Fruit fly (Drosophila melanogaster) whole organism, embryonic: ENCODE results near the gene CG13454.
A peak's percentile ranks its signal among the peaks of the same experiment; 100 is the strongest.

Experiments used
- Bteb2 ChIP-seq: fragments of 200-800 bp; sonication (Bioruptor generic); optimal IDR thresholded peaks from 2 replicates; lab custom pipeline; 2016; ENCODE audit warnings: missing biosample characterization, missing genetic modification characterization
- CG10431 ChIP-seq: fragments of 200-800 bp; sonication (Bioruptor generic); optimal IDR thresholded peaks from 3 replicates; lab custom pipeline; 2018; ENCODE audit warnings: missing biosample characterization, mild to moderate bottlenecking, missing genetic modification characterization
- CG10654 ChIP-seq: fragments of 200-800 bp; sonication (Bioruptor generic); optimal IDR thresholded peaks from 2 replicates; lab custom pipeline; 2016; ENCODE audit warnings: missing biosample characterization, missing genetic modification characterization
- CG11085 ChIP-seq: fragments of 200-800 bp; sonication (Bioruptor generic); IDR thresholded peaks from 2 replicates; pipeline ENCODE4 v1.3.6; 2022; ENCODE audit warnings: missing biosample characterization, missing genetic modification characterization
- CG14667 ChIP-seq: fragments of 200-800 bp; sonication (Bioruptor generic); IDR thresholded peaks from 2 replicates; pipeline ENCODE4 v1.3.6; 2022; ENCODE audit warnings: missing biosample characterization, missing genetic modification characterization
- CG14965 ChIP-seq: fragments of 200-800 bp; sonication (Bioruptor generic); optimal IDR thresholded peaks from 2 replicates; lab custom pipeline; 2016; ENCODE audit warnings: missing biosample characterization, missing genetic modification characterization, borderline replicate concordance
- CG15269 ChIP-seq: fragments of 200-800 bp; sonication (Bioruptor generic); optimal IDR thresholded peaks from 2 replicates; lab custom pipeline; 2018; ENCODE audit warnings: missing biosample characterization, mild to moderate bottlenecking, missing genetic modification characterization, moderate library complexity
- CG1529 ChIP-seq: fragments of 200-800 bp; sonication (Bioruptor generic); optimal IDR thresholded peaks from 3 replicates; lab custom pipeline; 2018; ENCODE audit warnings: missing biosample characterization, missing genetic modification characterization
- CG17186 ChIP-seq: fragments of 200-800 bp; sonication (Bioruptor generic); optimal IDR thresholded peaks from 3 replicates; lab custom pipeline; 2017; ENCODE audit warnings: missing biosample characterization, missing genetic modification reagents, missing genetic modification characterization
- CG17359 ChIP-seq: fragments of 200-800 bp; sonication (Bioruptor generic); optimal IDR thresholded peaks from 3 replicates; lab custom pipeline; 2018; ENCODE audit warnings: missing biosample characterization, mild to moderate bottlenecking, missing genetic modification characterization, moderate library complexity
- CG17568 ChIP-seq: fragments of 200-800 bp; sonication (Bioruptor generic); optimal IDR thresholded peaks from 2 replicates; lab custom pipeline; 2018; ENCODE audit warnings: missing biosample characterization, mild to moderate bottlenecking, missing genetic modification characterization, moderate library complexity
- CG17802 ChIP-seq: fragments of 200-800 bp; sonication (Bioruptor generic); optimal IDR thresholded peaks from 2 replicates; lab custom pipeline; 2018; ENCODE audit warnings: missing biosample characterization, mild to moderate bottlenecking, missing genetic modification characterization, moderate library complexity
- CG18011 ChIP-seq: fragments of 200-800 bp; sonication (Bioruptor generic); optimal IDR thresholded peaks from 2 replicates; lab custom pipeline; 2017; ENCODE audit warnings: missing biosample characterization, missing genetic modification characterization, mild to moderate bottlenecking, moderate library complexity, missing genotype
- CG2889 ChIP-seq: fragments of 200-800 bp; sonication (Bioruptor generic); IDR thresholded peaks from 3 replicates; pipeline ENCODE4 v1.3.6; 2022; ENCODE audit warnings: missing biosample characterization, missing genetic modification characterization
- CG31224 ChIP-seq: fragments of 200-800 bp; sonication (Bioruptor generic); IDR thresholded peaks from 2 replicates; pipeline ENCODE4 v1.3.6; 2022; ENCODE audit warnings: missing biosample characterization, missing genetic modification characterization
- CG3163 ChIP-seq: fragments of 200-800 bp; sonication (Bioruptor generic); optimal IDR thresholded peaks from 3 replicates; lab custom pipeline; 2016; ENCODE audit warnings: missing biosample characterization, missing genetic modification characterization
- CG3847 ChIP-seq: fragments of 200-800 bp; sonication (Bioruptor generic); IDR thresholded peaks from 2 replicates; pipeline ENCODE4 v1.3.6; 2022; ENCODE audit warnings: missing biosample characterization, missing genetic modification characterization
- CG42726 ChIP-seq: fragments of 200-800 bp; sonication (Bioruptor generic); IDR thresholded peaks from 2 replicates; pipeline ENCODE4 v1.3.6; 2022; ENCODE audit warnings: missing biosample characterization, missing genetic modification characterization; ENCODE audit not compliant: partially characterized antibody
- CG6854 ChIP-seq: fragments of 200-800 bp; sonication (Bioruptor generic); optimal IDR thresholded peaks from 3 replicates; lab custom pipeline; 2017; ENCODE audit warnings: missing biosample characterization, mild to moderate bottlenecking, missing genetic modification characterization
- CG8281 ChIP-seq: fragments of 200-800 bp; sonication (Bioruptor generic); optimal IDR thresholded peaks from 2 replicates; lab custom pipeline; 2018; ENCODE audit warnings: missing biosample characterization, mild to moderate bottlenecking, missing genetic modification characterization, moderate library complexity
- CG8924 ChIP-seq: fragments of 200-800 bp; optimal IDR thresholded peaks from 3 replicates; lab custom pipeline; 2019; ENCODE audit warnings: missing biosample characterization, mild to moderate bottlenecking, missing genetic modification characterization, moderate library complexity
- CoRest ChIP-seq: fragments of 200-800 bp; sonication (Bioruptor generic); optimal IDR thresholded peaks from 3 replicates; lab custom pipeline; 2018; ENCODE audit warnings: missing biosample characterization, mild to moderate bottlenecking, missing genetic modification characterization, moderate library complexity
- Gsc ChIP-seq: fragments of 200-800 bp; sonication (Bioruptor generic); IDR thresholded peaks from 2 replicates; pipeline ENCODE4 v1.3.6; 2022; ENCODE audit warnings: missing biosample characterization, missing genetic modification characterization
- HLH4C ChIP-seq: fragments of 200-800 bp; sonication (Bioruptor generic); IDR thresholded peaks from 3 replicates; pipeline ENCODE4 v1.3.6; 2022; ENCODE audit warnings: missing biosample characterization, missing genetic modification characterization; ENCODE audit not compliant: partially characterized antibody
- MTF-1 ChIP-seq: fragments of 200-800 bp; sonication (Bioruptor generic); optimal IDR thresholded peaks from 2 replicates; lab custom pipeline; 2018; ENCODE audit warnings: missing biosample characterization, mild to moderate bottlenecking, missing genetic modification characterization, borderline replicate concordance
- NC2α ChIP-seq: fragments of 200-800 bp; sonication (Bioruptor generic); optimal IDR thresholded peaks from 2 replicates; lab custom pipeline; 2016; ENCODE audit warnings: missing biosample characterization, missing genetic modification characterization
- NK7.1 ChIP-seq: fragments of 200-800 bp; sonication (Bioruptor generic); optimal IDR thresholded peaks from 3 replicates; lab custom pipeline; 2016; ENCODE audit warnings: missing biosample characterization, missing genetic modification characterization
- Neu2 ChIP-seq: fragments of 200-800 bp; sonication (Bioruptor generic); optimal IDR thresholded peaks from 3 replicates; lab custom pipeline; 2016; ENCODE audit warnings: missing biosample characterization, missing genetic modification characterization, borderline replicate concordance
- Ssrp ChIP-seq: fragments of 200-800 bp; sonication (Bioruptor generic); optimal IDR thresholded peaks from 2 replicates; lab custom pipeline; 2018; ENCODE audit warnings: missing biosample characterization, mild to moderate bottlenecking, missing genetic modification characterization, moderate library complexity
- Taf1 ChIP-seq: fragments of 200-800 bp; sonication (Bioruptor generic); IDR thresholded peaks from 2 replicates; pipeline ENCODE4 v1.3.6; 2022; ENCODE audit warnings: missing biosample characterization, missing genetic modification characterization
- YL-1 ChIP-seq: fragments of 200-800 bp; sonication (Bioruptor generic); optimal IDR thresholded peaks from 3 replicates; lab custom pipeline; 2017; ENCODE audit warnings: missing biosample characterization, mild to moderate bottlenecking, missing genetic modification characterization
- ase ChIP-seq: fragments of 200-800 bp; sonication (Bioruptor generic); IDR thresholded peaks from 3 replicates; pipeline ENCODE4 v1.3.6; 2022; ENCODE audit warnings: missing biosample characterization, missing genetic modification characterization
- grau ChIP-seq: fragments of 200-800 bp; optimal IDR thresholded peaks from 3 replicates; lab custom pipeline; 2019; ENCODE audit warnings: missing biosample characterization, mild to moderate bottlenecking, missing genetic modification characterization, moderate library complexity
- gro ChIP-seq: fragments of 200-800 bp; sonication (Bioruptor generic); optimal IDR thresholded peaks from 2 replicates; lab custom pipeline; 2016; ENCODE audit warnings: missing biosample characterization, missing genetic modification characterization
- hbn ChIP-seq: fragments of 200-800 bp; sonication (Bioruptor generic); IDR thresholded peaks from 2 replicates; pipeline ENCODE4 v1.3.6; 2022; ENCODE audit warnings: missing biosample characterization, missing genetic modification characterization; ENCODE audit not compliant: partially characterized antibody
- her ChIP-seq: fragments of 200-800 bp; sonication (Bioruptor generic); optimal IDR thresholded peaks from 2 replicates; lab custom pipeline; 2016; ENCODE audit warnings: missing biosample characterization, missing genetic modification characterization
- jing ChIP-seq: fragments of 200-800 bp; sonication (Bioruptor generic); optimal IDR thresholded peaks from 2 replicates; lab custom pipeline; 2018; ENCODE audit warnings: missing biosample characterization, mild to moderate bottlenecking, missing genetic modification characterization
- kay ChIP-seq: fragments of 200-800 bp; sonication (Bioruptor generic); optimal IDR thresholded peaks from 2 replicates; lab custom pipeline; 2016; ENCODE audit warnings: missing biosample characterization, missing genetic modification characterization
- lab ChIP-seq: fragments of 200-800 bp; sonication (Bioruptor generic); optimal IDR thresholded peaks from 3 replicates; lab custom pipeline; 2017; ENCODE audit warnings: missing biosample characterization, missing genetic modification characterization, mild to moderate bottlenecking, moderate library complexity, missing genetic modification reagents
- lmd ChIP-seq: fragments of 200-800 bp; sonication (Bioruptor generic); IDR thresholded peaks from 2 replicates; pipeline ENCODE4 v1.3.6; 2022; ENCODE audit warnings: missing biosample characterization, missing genetic modification characterization
- pita ChIP-seq: fragments of 200-800 bp; sonication (Bioruptor generic); optimal IDR thresholded peaks from 2 replicates; lab custom pipeline; 2017; ENCODE audit warnings: missing biosample characterization, mild to moderate bottlenecking, missing genetic modification characterization
- sd ChIP-seq: fragments of 200-800 bp; sonication (Bioruptor generic); optimal IDR thresholded peaks from 3 replicates; lab custom pipeline; 2018; ENCODE audit warnings: missing biosample characterization, mild to moderate bottlenecking, missing genetic modification characterization, moderate library complexity
- sima ChIP-seq: fragments of 200-800 bp; sonication (Bioruptor generic); optimal IDR thresholded peaks from 2 replicates; lab custom pipeline; 2016; ENCODE audit warnings: missing biosample characterization, missing genetic modification characterization
- stc ChIP-seq: fragments of 200-800 bp; sonication (Bioruptor generic); IDR thresholded peaks from 2 replicates; pipeline ENCODE4 v1.3.6; 2022; ENCODE audit warnings: missing biosample characterization, missing genetic modification characterization
- tll ChIP-seq, 2 experiments: fragments of 200-800 bp in 1 of 2; fragments of >200 bp in 1 of 2; sonication (Bioruptor generic) in 1 of 2; optimal IDR thresholded peaks; 2 replicates each; lab custom pipeline; 2017 to 2019; ENCODE audit warnings: missing biosample characterization in 2 of 2, missing genetic modification characterization in 2 of 2, mild to moderate bottlenecking in 1 of 2, moderate library complexity in 1 of 2
- vnd ChIP-seq: fragments of 200-800 bp; sonication (Bioruptor generic); IDR thresholded peaks from 3 replicates; pipeline ENCODE4 v1.3.6; 2022; ENCODE audit warnings: missing biosample characterization, missing genetic modification characterization; ENCODE audit not compliant: partially characterized antibody
- vvl ChIP-seq: fragments of 200-800 bp; sonication (Bioruptor generic); IDR thresholded peaks from 2 replicates; pipeline ENCODE4 v1.3.6; 2022; ENCODE audit warnings: missing biosample characterization, missing genetic modification characterization
- z ChIP-seq: fragments of 200-800 bp; sonication (Bioruptor generic); IDR thresholded peaks from 3 replicates; pipeline ENCODE4 v1.3.6; 2022; ENCODE audit warnings: missing biosample characterization, missing genetic modification characterization
- zf30C ChIP-seq: fragments of 200-800 bp; sonication (Bioruptor generic); optimal IDR thresholded peaks from 3 replicates; lab custom pipeline; 2018; ENCODE audit warnings: missing biosample characterization, mild to moderate bottlenecking, missing genetic modification characterization
- zfh1 ChIP-seq: fragments of 200-800 bp; sonication (Bioruptor generic); IDR thresholded peaks from 3 replicates; pipeline ENCODE4 v1.3.6; 2022; ENCODE audit warnings: missing biosample characterization, missing genetic modification characterization

Gene CG13454

DNA sequence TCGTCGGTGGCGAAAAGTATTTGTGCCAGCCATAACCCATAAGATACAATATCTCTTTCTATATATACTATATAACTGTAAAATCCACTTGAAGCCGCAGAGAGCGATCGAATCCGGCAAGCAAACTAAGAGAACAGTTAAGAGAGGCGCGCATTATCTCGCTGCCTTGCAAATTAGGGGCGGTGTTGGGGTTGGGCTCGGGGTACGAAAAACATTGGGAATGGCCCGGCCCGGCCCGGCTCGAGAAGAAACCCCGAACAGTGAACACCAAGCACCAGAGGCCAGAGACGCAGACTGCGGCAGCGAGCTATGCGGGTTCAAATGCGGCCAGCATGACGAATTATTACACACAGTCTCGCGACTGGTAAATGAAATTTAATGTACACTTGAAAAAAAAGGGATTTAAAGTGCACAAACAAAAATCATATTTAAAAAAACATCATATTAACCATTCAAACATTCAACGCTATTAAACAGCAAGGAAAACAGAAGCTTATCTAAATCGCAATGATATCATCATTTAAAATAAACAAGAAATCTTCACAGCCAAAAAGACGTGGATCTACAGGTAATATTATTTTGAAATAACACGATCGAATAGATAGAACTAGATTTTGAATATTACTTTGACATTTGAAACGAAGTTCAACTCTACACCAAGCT, 15.6 kb upstream of the CG13454 start (continued):
- TF ChIP-seq Neu2 (GFP tag; lab: Kevin White, UChicago) (no peak), sd (tag; lab: Kevin White, UChicago) (peak; percentile 18), CG17568 (no peak), Taf1 (GFP tag; lab: Robert Waterston, UW) (no peak), NK7.1 (GFP tag; lab: Kevin White, UChicago) (no peak), CG15269 (tag; lab: Kevin White, UChicago) (no peak), MTF-1 (GFP tag; lab: Kevin White, UChicago) (no peak), her (GFP tag; lab: Kevin White, UChicago) (no peak), CG8924 (tag; lab: Kevin White, UChicago) (peak; percentile 17), gro (no peak), jing (no peak), HLH4C (GFP tag; lab: Robert Waterston, UW) (no peak), CG42726 (no peak), CG6854 (GFP tag; lab: Kevin White, UChicago) (no peak), CG2889 (no peak), pita (no peak), lab (GFP tag; lab: Kevin White, UChicago) (peak; percentile 39), tll (GFP tag; optimal IDR thresholded peaks at IDR 0.05; lab: Kevin White, UChicago) (no peak), ase (GFP tag; lab: Robert Waterston, UW) (0 out of 3 replicates have a peak, but pooled peaks have one; percentile 26), Gsc (GFP tag; lab: Robert Waterston, UW) (no peak), CG3163 (GFP tag; lab: Kevin White, UChicago) (peak; percentile 89), zfh1 (peak; percentile 45; the same call in 1 of the 3 replicates), sima (GFP tag; lab: Kevin White, UChicago) (no peak), CG10431 (GFP tag; lab: Kevin White, UChicago) (no peak), CG18011 (no peak), Bteb2 (GFP tag; lab: Kevin White, UChicago) (no peak), CG17802 (no peak), CG17186 (no peak), CoRest (tag; lab: Kevin White, UChicago) (peak; percentile 17), CG10654 (peak; percentile 15), z (GFP tag; lab: Robert Waterston, UW) (no peak), stc (GFP tag; lab: Robert Waterston, UW) (no peak), CG11085 (GFP tag; lab: Robert Waterston, UW) (no peak), vvl (GFP tag; lab: Robert Waterston, UW) (peak; percentile 73), vnd (GFP tag; lab: Robert Waterston, UW) (no peak), CG14667 (GFP tag; lab: Robert Waterston, UW) (no peak), CG8281 (tag; lab: Kevin White, UChicago) (no peak), Ssrp (tag; lab: Kevin White, UChicago) (no peak), CG1529 (GFP tag; lab: Kevin White, UChicago) (no peak), CG31224 (no peak), CG14965 (GFP tag; lab: Kevin White, UChicago) (no peak), hbn (GFP tag; lab: Robert Waterston, UW) (no peak), kay (no peak), NC2α (GFP tag; lab: Kevin White, UChicago) (no peak), lmd (GFP tag; lab: Robert Waterston, UW) (peak; percentile 58), YL-1 (GFP tag; lab: Kevin White, UChicago) (no peak), CG3847 (GFP tag; lab: Robert Waterston, UW) (no peak), zf30C (GFP tag; lab: Kevin White, UChicago) (no peak), grau (tag; lab: Kevin White, UChicago) (peak; percentile 51), CG17359 (tag; lab: Kevin White, UChicago) (no peak)
